Fruit fly (Drosophila melanogaster) S2 (cell line): ENCODE data around the gene frma.

Source experiments
- CG8478 ChIP-seq: fragments of >200 bp; optimal IDR thresholded peaks from 2 replicates; lab custom pipeline; 2018
- CTCF ChIP-seq, 2 experiments: fragments of >200 bp; optimal IDR thresholded peaks; 2 replicates each; lab custom pipeline; 2018

- TF ChIP-seq CG8478 (lab: Kevin White, UChicago) (no peak), CTCF (optimal IDR thresholded peaks at IDR 0.05; lab: Kevin White, UChicago) (no peak)
Measured at dm6 chrX:5487381-5487780, 8.5 kb downstream of the frma start.
